Fruit fly (Drosophila melanogaster): Measurements from ENCODE around the gene CG12054.

Gene CG12054

dm6 chr3R:31220456-31221336, at the start of gene CG12054:
Gene CG12054 (plus strand): TSS chr3R:31220702.
- TF ChIP-seq CG17801 (GFP tag; optimal IDR thresholded peaks at IDR 0.05; ENCODE audit: partially characterized antibody) = peak; percentile 33

DNA sequence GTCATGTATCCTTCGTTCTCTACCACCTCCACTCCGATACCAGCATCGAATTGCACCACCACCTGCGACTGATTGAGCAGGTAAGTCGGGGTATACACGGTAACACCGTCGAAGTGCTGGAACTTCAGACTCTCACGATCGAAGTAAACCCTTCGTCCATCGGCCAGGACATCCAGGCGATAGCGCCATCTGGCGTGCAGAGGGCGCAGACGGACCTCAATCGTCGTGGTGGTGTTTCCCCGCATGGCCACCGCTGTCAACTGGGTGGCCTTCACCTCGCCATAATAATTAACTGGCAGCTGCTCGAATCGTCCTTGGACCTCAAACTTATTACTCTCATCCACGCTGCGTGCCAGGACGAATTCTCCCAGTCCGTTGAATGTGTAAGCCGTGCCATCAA, 38.7 kb upstream of the CG12054 start:
- no peak for TF ChIP-seq CG17801 (GFP tag; optimal IDR thresholded peaks at IDR 0.05; ENCODE audit: partially characterized antibody)

- TF ChIP-seq CG17801 (GFP tag; optimal IDR thresholded peaks at IDR 0.05; ENCODE audit: partially characterized antibody) = no peak
These were observed 27.4 kb upstream of the CG12054 start, which contains the start of gene bnk for dm6 chr3R:31193062-31193461. Gene bnk (plus strand): TSS chr3R:31193362.

DNA sequence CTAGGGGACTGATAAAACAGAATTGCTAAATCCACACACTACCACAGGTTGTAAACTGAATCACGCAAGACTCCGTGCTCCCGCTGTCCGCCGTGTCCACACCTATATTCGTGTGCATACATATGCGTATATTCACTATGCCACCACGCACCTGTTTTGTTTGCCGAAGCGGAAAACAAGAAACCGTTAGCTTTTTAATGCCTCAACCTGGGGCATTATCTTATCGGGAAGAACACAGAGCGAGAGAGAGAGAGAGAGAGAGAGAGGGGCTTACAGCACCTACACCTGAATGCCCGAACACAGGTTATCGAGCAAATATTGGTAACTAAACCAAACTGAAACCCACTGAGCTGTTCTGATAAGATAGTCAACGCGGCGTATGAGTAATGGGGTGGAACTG, 25.9 kb upstream of the CG12054 start:
- TF ChIP-seq CG17801 (GFP tag; optimal IDR thresholded peaks at IDR 0.05; ENCODE audit: partially characterized antibody) = no peak

- TF ChIP-seq CG17801 (GFP tag; optimal IDR thresholded peaks at IDR 0.05; ENCODE audit: partially characterized antibody) = no peak
These were observed 24.8 kb upstream of the CG12054 start, which contains the start of gene mesh for dm6 chr3R:31195695-31196113. Gene mesh (minus strand): TSS chr3R:31195762.

DNA sequence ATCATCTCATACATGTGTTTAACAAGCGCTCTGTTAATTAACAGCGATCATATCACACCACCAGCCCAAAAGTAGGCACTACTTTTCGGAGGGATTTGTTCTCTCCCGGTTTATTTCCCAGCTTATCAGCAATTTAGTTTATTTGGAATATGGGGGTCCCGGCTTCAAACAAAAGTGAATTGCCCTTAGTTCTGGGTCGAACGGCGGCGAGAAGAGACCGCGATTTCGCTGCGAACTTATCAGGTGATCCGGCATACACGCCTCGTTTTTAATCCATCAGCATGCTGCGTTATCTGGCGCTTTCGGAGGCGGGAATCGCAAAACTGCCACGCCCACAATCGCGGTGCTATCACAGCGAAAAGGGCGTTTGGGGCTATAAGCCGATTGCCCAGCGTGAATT, 23.8 kb upstream of the CG12054 start, which contains the start of gene CG1544:
CG1544 (plus strand) TSS at position 186 of the 400 bp plus-strand sequence.
- peak; percentile 31 for TF ChIP-seq CG17801 (GFP tag; optimal IDR thresholded peaks at IDR 0.05; ENCODE audit: partially characterized antibody)

DNA sequence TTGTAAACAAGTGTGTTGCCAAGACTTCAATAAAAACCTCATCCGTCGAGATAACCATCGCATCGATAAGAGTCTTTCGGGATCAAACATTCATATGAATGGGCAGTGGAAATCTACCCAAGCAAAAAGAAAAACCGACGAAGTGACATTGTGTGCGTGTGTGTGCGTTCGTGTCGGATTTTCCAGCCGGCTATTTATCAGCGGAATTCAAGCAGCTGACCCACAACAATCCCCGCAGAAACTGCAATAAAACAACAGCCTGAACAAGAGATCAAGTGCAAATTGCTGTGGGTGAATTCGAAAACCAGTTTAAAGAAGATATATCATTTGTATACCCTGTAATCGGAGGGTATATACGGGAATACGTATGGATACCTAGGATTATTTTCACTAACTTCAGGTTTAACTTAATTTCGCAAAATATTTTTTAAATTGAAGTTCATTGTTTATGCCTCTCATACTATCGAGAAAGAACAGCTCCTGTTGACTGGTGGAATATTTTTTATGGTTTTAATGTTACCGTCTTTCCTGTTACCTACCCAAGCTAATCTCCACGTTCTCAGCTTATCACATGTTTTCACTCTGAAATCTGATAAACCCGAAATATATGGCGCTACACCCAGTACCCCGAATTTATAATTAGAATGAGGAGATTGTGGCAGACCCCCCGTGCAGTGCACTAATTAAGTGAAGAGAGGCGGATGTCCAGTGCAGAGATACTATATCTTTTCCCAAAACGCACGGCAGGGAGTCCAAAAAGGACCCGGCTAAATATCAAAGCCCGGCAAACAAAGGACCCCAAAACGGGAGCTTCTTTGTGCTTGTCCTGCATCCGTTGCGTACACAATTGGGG, 23.1 kb upstream of the CG12054 start:
- TF ChIP-seq CG17801 (GFP tag; optimal IDR thresholded peaks at IDR 0.05; ENCODE audit: partially characterized antibody) = no peak

dm6 chr3R:31210630-31211029, 9.9 kb upstream of the CG12054 start, which contains the start of gene chp:
Gene chp (minus strand): TSS chr3R:31210730.
- no peak for TF ChIP-seq CG17801 (GFP tag; optimal IDR thresholded peaks at IDR 0.05; ENCODE audit: partially characterized antibody)

- peak; percentile 3 for TF ChIP-seq CG17801 (GFP tag; optimal IDR thresholded peaks at IDR 0.05; ENCODE audit: partially characterized antibody)
These were observed 7.3 kb upstream of the CG12054 start, which contains the start of the genes Zwilch and CG1542 for dm6 chr3R:31213227-31213626. Gene Zwilch (minus strand): TSS chr3R:31213376. Gene CG1542 (plus strand): TSS chr3R:31213458.

- TF ChIP-seq CG17801 (GFP tag; optimal IDR thresholded peaks at IDR 0.05; ENCODE audit: partially characterized antibody) = peak; percentile 57
These were observed 4.7 kb upstream of the CG12054 start, which contains the start of gene CG15561 for dm6 chr3R:31215830-31216229. Gene CG15561 (minus strand): TSS chr3R:31215942.

dm6 chr3R:31218214-31218876, 2.2 kb upstream of the CG12054 start:
- peak; percentile 12 for TF ChIP-seq CG17801 (GFP tag; optimal IDR thresholded peaks at IDR 0.05; ENCODE audit: partially characterized antibody)

DNA sequence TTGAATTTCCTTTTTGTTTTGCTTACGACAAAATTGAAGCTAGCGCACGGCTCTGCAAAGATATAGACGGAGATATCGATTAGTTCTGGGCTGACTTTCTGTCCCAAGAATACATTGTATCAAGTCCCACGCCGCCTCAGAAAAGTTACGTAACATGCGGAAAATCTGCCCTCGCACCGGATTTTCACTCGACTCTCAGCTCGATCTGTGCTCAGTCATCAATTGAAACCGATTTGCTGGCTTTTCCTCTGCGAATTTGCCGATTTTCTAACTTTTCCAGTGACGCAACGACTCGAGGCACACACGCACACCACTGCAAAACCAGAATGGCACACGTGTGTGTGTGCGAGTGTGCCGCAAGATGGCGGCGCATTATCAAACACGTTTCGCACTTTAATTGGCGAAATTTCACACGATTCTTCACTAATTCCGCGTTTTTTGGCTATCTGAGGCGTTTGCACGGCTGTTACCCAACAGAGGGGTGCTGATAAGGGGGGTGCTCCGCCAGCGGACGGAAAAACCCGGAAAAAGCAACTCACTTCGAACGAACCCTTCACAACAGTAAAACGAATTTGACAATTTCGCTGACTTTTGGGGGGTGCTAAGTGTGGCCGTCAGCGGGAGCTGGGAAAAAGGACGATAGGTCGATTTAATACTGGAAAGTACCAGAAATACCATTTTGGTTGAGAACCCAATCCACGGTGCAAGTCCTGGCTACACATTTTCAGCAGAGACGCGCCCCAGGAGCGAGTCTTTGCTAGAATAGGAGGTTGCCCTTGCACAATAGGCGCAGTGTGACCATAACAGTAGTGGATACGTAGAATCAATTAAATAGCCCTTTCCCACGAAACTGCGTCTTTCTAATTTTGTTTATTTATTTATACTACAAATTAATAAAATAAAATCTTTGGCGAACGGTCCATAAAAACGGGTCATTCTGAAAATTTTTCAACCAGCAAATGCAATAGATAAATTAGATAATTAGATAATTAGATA, 1.2 kb upstream of the CG12054 start, which contains the start of gene ATPsynC:
ATPsynC (minus strand) TSS at position 634 of the 996 bp plus-strand sequence.
- TF ChIP-seq CG17801 (GFP tag; optimal IDR thresholded peaks at IDR 0.05; ENCODE audit: partially characterized antibody) = peak; percentile 46

DNA sequence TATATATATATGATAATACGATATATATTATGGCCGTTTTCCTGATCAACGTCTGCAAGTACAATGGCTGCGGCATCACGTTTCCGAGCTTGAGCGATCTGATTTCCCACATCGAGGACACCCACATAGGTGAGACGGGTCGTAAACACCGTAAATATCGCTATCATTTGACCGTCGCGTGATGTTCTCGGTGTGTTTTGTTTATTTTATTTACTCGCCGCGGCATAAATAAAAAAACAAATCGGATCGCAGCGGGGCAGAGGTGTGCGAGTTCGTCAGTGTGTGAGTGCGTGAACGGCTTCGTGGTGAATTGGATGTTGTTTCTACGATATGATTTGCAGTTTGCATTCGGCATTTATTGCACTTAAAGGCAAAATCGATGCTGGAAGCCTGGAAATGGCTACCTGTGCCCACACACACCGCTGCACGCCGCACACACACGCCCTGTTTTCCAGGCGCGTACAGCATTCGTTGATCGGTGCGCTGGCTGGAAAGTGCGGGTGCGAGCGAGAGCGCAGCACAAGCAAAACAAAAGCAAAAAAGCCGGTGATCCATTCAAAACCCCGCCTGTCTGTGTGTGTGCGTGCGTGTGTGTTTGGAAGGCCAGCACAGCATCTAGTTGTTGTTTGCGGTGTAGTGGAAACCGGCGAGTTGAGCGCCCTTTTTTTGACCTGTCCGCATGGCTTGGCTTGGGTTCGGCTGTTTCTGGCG, 990 bp downstream of the CG12054 start:
- peak; percentile 22 for TF ChIP-seq CG17801 (GFP tag; optimal IDR thresholded peaks at IDR 0.05; ENCODE audit: partially characterized antibody)

All from ovary, adult (tissue).